Worm (Caenorhabditis elegans) whole organism, L4 larva: ENCODE data around the gene F13B6.1.

Experiments
- T26A8.4 ChIP-seq: fragments of 200-800 bp; sonication (Bioruptor generic); IDR thresholded peaks from 2 replicates; pipeline ENCODE4 v1.3.6; 2022; ENCODE audit warnings: missing genetic modification characterization, missing compliant biosample characterization
- cey-2 ChIP-seq: sonication (generic microtip); optimal IDR thresholded peaks from 3 replicates; lab custom pipeline; 2017; ENCODE audit warnings: missing genetic modification characterization, mild to moderate bottlenecking, missing compliant biosample characterization, antibody characterized with exemption, borderline replicate concordance; ENCODE audit not compliant: insufficient read depth
- daf-12 ChIP-seq: fragments of 150-350 bp; optimal IDR thresholded peaks from 2 replicates; lab custom pipeline; 2014; ENCODE audit warnings: missing biosample characterization, missing genetic modification reagents, missing genetic modification characterization
- dmd-9 ChIP-seq: fragments of 200-800 bp; sonication (Bioruptor generic); IDR thresholded peaks from 2 replicates; pipeline ENCODE4 v1.3.6; 2022; ENCODE audit warnings: missing genetic modification reagents, missing genetic modification characterization, missing compliant biosample characterization
- dve-1 ChIP-seq: sonication (generic microtip); optimal IDR thresholded peaks from 2 replicates; lab custom pipeline; 2017; ENCODE audit warnings: antibody characterized with exemption, mild to moderate bottlenecking, missing genetic modification characterization, missing compliant biosample characterization; ENCODE audit not compliant: insufficient read depth
- fkh-10 ChIP-seq: fragments of 150-350 bp; optimal IDR thresholded peaks from 2 replicates; lab custom pipeline; 2014; ENCODE audit warnings: missing biosample characterization, missing genetic modification reagents, missing genetic modification characterization
- fos-1 ChIP-seq: fragments of 150-350 bp; optimal IDR thresholded peaks from 2 replicates; lab custom pipeline; 2014; ENCODE audit warnings: missing biosample characterization, missing genetic modification characterization
- gei-8 ChIP-seq: fragments of 200-800 bp; sonication (Bioruptor generic); optimal IDR thresholded peaks from 2 replicates; lab custom pipeline; 2018; ENCODE audit warnings: mild to moderate bottlenecking, missing genetic modification characterization, missing compliant biosample characterization
- lir-3 ChIP-seq: sonication (generic microtip); optimal IDR thresholded peaks from 2 replicates; lab custom pipeline; 2016; ENCODE audit warnings: mild to moderate bottlenecking, missing genetic modification characterization, missing compliant biosample characterization
- mdt-29 ChIP-seq: fragments of 200-800 bp; sonication (Bioruptor generic); IDR thresholded peaks from 2 replicates; pipeline ENCODE4 v1.3.6; 2022; ENCODE audit warnings: missing genetic modification reagents, missing genetic modification characterization, missing compliant biosample characterization
- nhr-77 ChIP-seq: fragments of 150-350 bp; optimal IDR thresholded peaks from 2 replicates; lab custom pipeline; 2014; ENCODE audit warnings: missing biosample characterization, missing genetic modification characterization
- snpc-4 ChIP-seq: fragments of 150-350 bp; optimal IDR thresholded peaks from 2 replicates; lab custom pipeline; 2014; ENCODE audit warnings: missing biosample characterization, missing genetic modification characterization
- unc-62 ChIP-seq, 3 experiments: fragments of 150-350 bp in 1 of 3; sonication (generic microtip); optimal IDR thresholded peaks in 2 of 3; peaks in 1 of 3; 1 replicate in 1 of 3; 2 replicates in 2 of 3; lab custom pipeline; 2014 to 2017; ENCODE audit warnings: missing biosample characterization in 3 of 3, missing genetic modification characterization in 3 of 3, missing genetic modification reagents in 3 of 3, missing genotype in 1 of 3

ce11 chrIV:7487554-7488456 is 31.5 kb downstream of the F13B6.1 start, which contains the start of the genes his-60 and his-59:
- TF ChIP-seq gei-8 (GFP tag; lab: Kevin White, UChicago), result no peak
- no peak for TF ChIP-seq unc-62 (GFP tag; optimal IDR thresholded peaks at IDR 0.05 in 1 of 2; lab: Kevin White, UChicago)
- TF ChIP-seq unc-62 (tag; optimal IDR thresholded peaks at IDR 0.05; lab: Kevin White, UChicago), result no peak
- peak; percentile 26; the same call in 1 of the 2 replicates for TF ChIP-seq mdt-29 (GFP tag; lab: Robert Waterston, UW)
- peak; percentile 98 for TF ChIP-seq dve-1 (tag; lab: Kevin White, UChicago)
- no peak for TF ChIP-seq fos-1
- TF ChIP-seq snpc-4 (tag; lab: Kevin White, UChicago), result no peak
- TF ChIP-seq cey-2 (tag; lab: Kevin White, UChicago), result no peak
- no peak for TF ChIP-seq T26A8.4 (GFP tag; lab: Robert Waterston, UW)
- no peak for TF ChIP-seq fkh-10 (GFP tag; lab: Kevin White, UChicago)
- no peak for TF ChIP-seq lir-3
- no peak for TF ChIP-seq daf-12 (tag; lab: Kevin White, UChicago)
- TF ChIP-seq nhr-77, result no peak
- no peak for TF ChIP-seq dmd-9 (GFP tag; lab: Robert Waterston, UW)
